Fruit fly (Drosophila melanogaster) whole organism, prepupa: ENCODE results near the gene CG13407.

Experiments
- CG15336 ChIP-seq: fragments of 200-800 bp; sonication (Bioruptor generic); IDR thresholded peaks from 2 replicates; pipeline ENCODE4 v1.3.6; 2022; ENCODE audit warnings: missing biosample characterization, missing genetic modification characterization
- CG1621 ChIP-seq: fragments of 200-800 bp; sonication (Bioruptor generic); optimal IDR thresholded peaks from 3 replicates; lab custom pipeline; 2018; ENCODE audit warnings: missing biosample characterization, mild to moderate bottlenecking, missing genetic modification characterization
- CG16779 ChIP-seq: fragments of 200-800 bp; sonication (Bioruptor generic); optimal IDR thresholded peaks from 3 replicates; lab custom pipeline; 2017; ENCODE audit warnings: missing biosample characterization, mild to moderate bottlenecking, missing genetic modification characterization
- CG31627 ChIP-seq: fragments of 200-800 bp; sonication (Bioruptor generic); optimal IDR thresholded peaks from 3 replicates; lab custom pipeline; 2016; ENCODE audit warnings: missing biosample characterization, missing genetic modification characterization
- CG32006 ChIP-seq: fragments of 200-800 bp; sonication (Bioruptor generic); optimal IDR thresholded peaks from 3 replicates; lab custom pipeline; 2017; ENCODE audit warnings: missing biosample characterization, mild to moderate bottlenecking, missing genetic modification characterization
- CG34406 ChIP-seq: fragments of 200-800 bp; sonication (Bioruptor generic); optimal IDR thresholded peaks from 3 replicates; lab custom pipeline; 2016; ENCODE audit warnings: missing biosample characterization, missing genetic modification characterization
- CG4318 ChIP-seq: fragments of 200-800 bp; sonication (Bioruptor generic); optimal IDR thresholded peaks from 3 replicates; lab custom pipeline; 2017; ENCODE audit warnings: missing biosample characterization, mild to moderate bottlenecking, missing genetic modification characterization
- CG6276 ChIP-seq: fragments of 200-800 bp; sonication (Bioruptor generic); optimal IDR thresholded peaks from 2 replicates; lab custom pipeline; 2017; ENCODE audit warnings: missing biosample characterization, mild to moderate bottlenecking, missing genetic modification characterization
- CG6792 ChIP-seq: fragments of 200-800 bp; sonication (Bioruptor generic); optimal IDR thresholded peaks from 3 replicates; lab custom pipeline; 2016; ENCODE audit warnings: missing biosample characterization, missing genetic modification characterization
- CG8119 ChIP-seq: fragments of 200-800 bp; sonication (Bioruptor generic); IDR thresholded peaks from 3 replicates; pipeline ENCODE4 v1.3.6; 2022; ENCODE audit warnings: missing biosample characterization, missing genetic modification characterization
- CG8319 ChIP-seq: fragments of 200-800 bp; sonication (Bioruptor generic); optimal IDR thresholded peaks from 3 replicates; lab custom pipeline; 2016; ENCODE audit warnings: missing biosample characterization, missing genetic modification characterization
- CG8632 ChIP-seq: fragments of 200-800 bp; sonication (Bioruptor generic); optimal IDR thresholded peaks from 3 replicates; lab custom pipeline; 2016; ENCODE audit warnings: missing biosample characterization, missing genetic modification characterization
- Eip75B ChIP-seq: fragments of 200-800 bp; sonication (Bioruptor generic); optimal IDR thresholded peaks from 3 replicates; lab custom pipeline; 2016; ENCODE audit warnings: missing biosample characterization, missing genetic modification characterization
- Eip78C ChIP-seq: fragments of 200-800 bp; sonication (Bioruptor generic); peaks from one replicate; lab custom pipeline; 2016; ENCODE audit warnings: missing biosample characterization, missing genetic modification characterization
- Ets21C ChIP-seq: fragments of 200-800 bp; sonication (Bioruptor generic); optimal IDR thresholded peaks from 3 replicates; lab custom pipeline; 2016; ENCODE audit warnings: missing biosample characterization, missing genetic modification characterization
- Gug ChIP-seq: fragments of 200-800 bp; sonication (Bioruptor generic); IDR thresholded peaks from 2 replicates; pipeline ENCODE4 v1.3.6; 2022; ENCODE audit warnings: missing biosample characterization, missing genetic modification characterization
- Hr38 ChIP-seq: sonication (Bioruptor generic); optimal IDR thresholded peaks from 2 replicates; lab custom pipeline; 2016; ENCODE audit warnings: missing biosample characterization, missing genetic modification characterization
- Hr4 ChIP-seq: fragments of 200-800 bp; sonication (Bioruptor generic); optimal IDR thresholded peaks from 3 replicates; lab custom pipeline; 2016; ENCODE audit warnings: missing biosample characterization, missing genetic modification characterization
- OdsH ChIP-seq: fragments of 200-800 bp; sonication (Bioruptor generic); optimal IDR thresholded peaks from 3 replicates; lab custom pipeline; 2016; ENCODE audit warnings: missing biosample characterization, missing genetic modification characterization
- Sox14 ChIP-seq: fragments of 200-800 bp; sonication (Bioruptor generic); optimal IDR thresholded peaks from 3 replicates; lab custom pipeline; 2016; ENCODE audit warnings: missing biosample characterization, missing genetic modification characterization
- Sox15 ChIP-seq: fragments of 200-800 bp; sonication (Bioruptor generic); optimal IDR thresholded peaks from 3 replicates; lab custom pipeline; 2016; ENCODE audit warnings: missing biosample characterization, missing genetic modification characterization
- achi ChIP-seq: fragments of 200-800 bp; sonication (Bioruptor generic); optimal IDR thresholded peaks from 3 replicates; lab custom pipeline; 2016; ENCODE audit warnings: missing biosample characterization, missing genetic modification characterization
- acj6 ChIP-seq: fragments of 200-800 bp; sonication (Bioruptor generic); optimal IDR thresholded peaks from 3 replicates; lab custom pipeline; 2016; ENCODE audit warnings: missing biosample characterization, missing genetic modification characterization
- fd59A ChIP-seq: fragments of 200-800 bp; sonication (Bioruptor generic); optimal IDR thresholded peaks from 2 replicates; lab custom pipeline; 2017; ENCODE audit warnings: missing biosample characterization, mild to moderate bottlenecking, missing genetic modification characterization, missing genetic modification reagents
- fkh ChIP-seq: fragments of 200-800 bp; sonication (Bioruptor generic); optimal IDR thresholded peaks from 3 replicates; lab custom pipeline; 2017; ENCODE audit warnings: missing biosample characterization, mild to moderate bottlenecking, missing genetic modification characterization, moderate library complexity
- lz ChIP-seq: fragments of 200-800 bp; sonication (Bioruptor generic); optimal IDR thresholded peaks from 3 replicates; lab custom pipeline; 2016; ENCODE audit warnings: missing biosample characterization, missing genetic modification characterization
- net ChIP-seq: fragments of 200-800 bp; sonication (Bioruptor generic); optimal IDR thresholded peaks from 3 replicates; lab custom pipeline; 2016; ENCODE audit warnings: missing biosample characterization, missing genetic modification characterization
- pdm3 ChIP-seq: fragments of 200-800 bp; sonication (Bioruptor generic); optimal IDR thresholded peaks from 3 replicates; lab custom pipeline; 2016; ENCODE audit warnings: missing biosample characterization, missing genetic modification characterization
- salr ChIP-seq, 2 experiments: fragments of 200-800 bp; sonication (Bioruptor generic); optimal IDR thresholded peaks; 3 replicates each; lab custom pipeline; 2016 to 2018; ENCODE audit warnings: missing biosample characterization in 2 of 2, missing genetic modification characterization in 2 of 2, mild to moderate bottlenecking in 1 of 2
- spab ChIP-seq: fragments of 200-800 bp; sonication (Bioruptor generic); optimal IDR thresholded peaks from 2 replicates; lab custom pipeline; 2017; ENCODE audit warnings: missing biosample characterization, mild to moderate bottlenecking, missing genetic modification characterization, missing genetic modification reagents
- svp ChIP-seq: fragments of 200-800 bp; sonication (Bioruptor generic); peaks from one replicate; lab custom pipeline; 2016; ENCODE audit warnings: missing biosample characterization, missing genetic modification characterization
- topi ChIP-seq: fragments of 200-800 bp; sonication (Bioruptor generic); optimal IDR thresholded peaks from 3 replicates; lab custom pipeline; 2016; ENCODE audit warnings: missing biosample characterization, missing genetic modification characterization

Gene CG13407

dm6 chr3R:22145425-22146411, 42.5 kb downstream of the CG13407 start (continued):
- peak; percentile 59 for TF ChIP-seq Sox14 (GFP tag; lab: Kevin White, UChicago)
- TF ChIP-seq net (GFP tag; lab: Kevin White, UChicago), result peak; percentile 49
- no peak for TF ChIP-seq Ets21C (GFP tag; lab: Kevin White, UChicago)
- peak; percentile 64 for TF ChIP-seq OdsH (GFP tag; lab: Kevin White, UChicago)
- TF ChIP-seq CG8632 (GFP tag; lab: Kevin White, UChicago), result no peak
- peak; percentile 82 for TF ChIP-seq CG32006 (GFP tag; lab: Kevin White, UChicago)
- peak; percentile 18 for TF ChIP-seq lz (GFP tag; lab: Kevin White, UChicago)
- peak; percentile 80 for TF ChIP-seq CG15336 (GFP tag; lab: Robert Waterston, UW)
- peak; percentile 23 for TF ChIP-seq CG6792
- TF ChIP-seq Sox15 (GFP tag; lab: Kevin White, UChicago), result no peak
- TF ChIP-seq achi, result peak; percentile 57
- TF ChIP-seq CG6276 (GFP tag; lab: Kevin White, UChicago), result peak; percentile 69
- TF ChIP-seq salr (GFP tag; optimal IDR thresholded peaks at IDR 0.05; lab: Kevin White, UChicago), result peak in 1 of 2 experiments; percentile 19
- TF ChIP-seq fd59A, result peak; percentile 37
- peak; percentile 78 for TF ChIP-seq CG8119 (GFP tag; lab: Robert Waterston, UW)
- peak; percentile 59 for TF ChIP-seq pdm3 (GFP tag; lab: Kevin White, UChicago)
- no peak for TF ChIP-seq CG1621 (tag; lab: Kevin White, UChicago)
- TF ChIP-seq Eip75B (GFP tag; lab: Kevin White, UChicago), result peak; percentile 64
- TF ChIP-seq Eip78C (GFP tag; lab: Kevin White, UChicago), result peak; percentile 89

- TF ChIP-seq CG16779 (tag; lab: Kevin White, UChicago), result no peak
- TF ChIP-seq Hr38 (GFP tag; lab: Kevin White, UChicago), result no peak
- TF ChIP-seq svp (GFP tag; lab: Kevin White, UChicago), result peak; percentile 33
Observed at dm6 chr3R:22146549-22146948, 43.3 kb downstream of the CG13407 start.

- TF ChIP-seq topi (GFP tag; lab: Kevin White, UChicago), result no peak
- peak; percentile 78 for TF ChIP-seq fkh (GFP tag; lab: Kevin White, UChicago)
- no peak for TF ChIP-seq acj6 (GFP tag; lab: Kevin White, UChicago)
- no peak for TF ChIP-seq CG34406 (GFP tag; lab: Kevin White, UChicago)
- TF ChIP-seq, all 60 proteins: peak for 1
Observed at dm6 chr3R:22147426-22147825, 44.2 kb downstream of the CG13407 start.

- TF ChIP-seq Eip78C (GFP tag; lab: Kevin White, UChicago), result peak; percentile 61
- no peak for TF ChIP-seq CG8319 (GFP tag; lab: Kevin White, UChicago)
- no peak for TF ChIP-seq spab (GFP tag; lab: Kevin White, UChicago)
- TF ChIP-seq Eip75B (GFP tag; lab: Kevin White, UChicago), result no peak
- peak; percentile 51; the same call in 1 of the 3 replicates for TF ChIP-seq CG8119 (GFP tag; lab: Robert Waterston, UW)
- no peak for TF ChIP-seq CG31627 (GFP tag; lab: Kevin White, UChicago)
- TF ChIP-seq CG32006 (GFP tag; lab: Kevin White, UChicago), result peak; percentile 61
- 0 out of 2 replicates have a peak, but pooled peaks have one; percentile 18 for TF ChIP-seq CG15336 (GFP tag; lab: Robert Waterston, UW)
- peak; percentile 53 for TF ChIP-seq Hr4 (GFP tag; lab: Kevin White, UChicago)
- peak; percentile 61 for TF ChIP-seq svp (GFP tag; lab: Kevin White, UChicago)
- no peak for TF ChIP-seq fkh (GFP tag; lab: Kevin White, UChicago)
- TF ChIP-seq Gug (GFP tag; lab: Robert Waterston, UW), result peak; percentile 14; the same call in 1 of the 2 replicates
- TF ChIP-seq CG4318, result peak; percentile 17
- TF ChIP-seq, all 60 proteins: peak for 8
Observed at dm6 chr3R:22148274-22148673, 45.1 kb downstream of the CG13407 start.
